Comparison of ENCODE assay signal across 8 worm cellular contexts in the genomic region with DNA sequence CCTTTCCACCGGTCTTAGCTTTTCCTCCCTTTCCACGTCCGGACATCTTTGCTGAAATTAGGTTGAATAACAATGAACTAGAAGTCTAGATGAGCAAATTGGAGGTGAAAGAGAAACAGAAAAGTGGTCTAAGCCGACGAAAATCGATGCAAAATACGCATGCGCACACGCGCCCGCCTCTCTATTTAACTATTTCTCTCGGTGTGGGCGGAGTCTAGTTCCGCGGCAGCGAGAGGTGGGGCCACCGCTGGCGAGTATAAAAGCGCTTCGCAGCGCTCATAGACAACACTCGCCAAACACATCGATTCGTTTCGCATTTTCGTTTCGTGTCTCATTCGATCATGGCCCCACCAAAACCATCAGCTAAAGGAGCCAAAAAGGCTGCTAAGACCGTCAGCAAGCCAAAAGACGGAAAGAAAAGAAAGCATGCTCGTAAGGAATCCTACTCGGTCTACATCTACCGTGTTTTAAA.
TF ChIP-seq lines count a peak whose summit lies in the region.

A gene (minus strand): TSS at position 51 of the 472 bp plus-strand sequence.
A gene (plus strand): TSS at position 299 of the 472 bp plus-strand sequence.

TF ChIP-seq in whole organism, L1 larva, 84 proteins besides CTCF, POLR2A, EP300 and RAD21 (continues in another document):
- TF ChIP-seq snpc-4 (tag; optimal IDR thresholded peaks at IDR 0.05; lab: Kevin White, UChicago) (peak; percentile 12), elt-2 (tag; optimal IDR thresholded peaks at IDR 0.05; lab: Kevin White, UChicago) (no peak), nhr-237 (tag; optimal IDR thresholded peaks at IDR 0.05; lab: Kevin White, UChicago) (no peak), ceh-88 (GFP tag; IDR thresholded peaks at IDR 0.05; lab: Robert Waterston, UW) (0 out of 2 replicates have a peak, but pooled peaks have one; percentile 10), nhr-85 (tag; lab: Kevin White, UChicago) (no peak), ztf-11 (tag; optimal IDR thresholded peaks at IDR 0.05; lab: Kevin White, UChicago) (peak in 1 of 2 experiments; percentile 43), nhr-19 (GFP tag; conservative IDR thresholded peaks at IDR 0.05; lab: Robert Waterston, UW) (peak; percentile 67), sup-37 (GFP tag; optimal IDR thresholded peaks at IDR 0.05; lab: Kevin White, UChicago) (peak; percentile 16), aly-2 (tag; optimal IDR thresholded peaks at IDR 0.05; lab: Kevin White, UChicago) (no peak), ceh-63 (GFP tag; optimal IDR thresholded peaks at IDR 0.05; lab: Kevin White, UChicago) (no peak), unc-98 (GFP tag; IDR thresholded peaks at IDR 0.05; lab: Robert Waterston, UW) (no peak)

TF ChIP-seq in whole organism, L2 larva, 48 proteins besides CTCF, POLR2A, EP300 and RAD21 (continues in another document):
- peak; percentile 48 for TF ChIP-seq fos-1 (tag; optimal IDR thresholded peaks at IDR 0.05; lab: Kevin White, UChicago)
- TF ChIP-seq blmp-1 (tag; optimal IDR thresholded peaks at IDR 0.05; lab: Kevin White, UChicago; ENCODE audit: insufficient read depth): no peak
- no peak for TF ChIP-seq mbf-1 (tag; optimal IDR thresholded peaks at IDR 0.05; lab: Kevin White, UChicago)
- TF ChIP-seq R02D3.7 (tag; optimal IDR thresholded peaks at IDR 0.05; lab: Kevin White, UChicago): no peak
- TF ChIP-seq C34F6.9 (tag; optimal IDR thresholded peaks at IDR 0.05; lab: Kevin White, UChicago): peak; percentile 74
- peak; percentile 53 for TF ChIP-seq gmeb-1 (tag; optimal IDR thresholded peaks at IDR 0.05; lab: Kevin White, UChicago)
- TF ChIP-seq lsy-2 (tag; optimal IDR thresholded peaks at IDR 0.05; lab: Kevin White, UChicago): peak; percentile 38 to 51
- TF ChIP-seq nhr-21 (tag; optimal IDR thresholded peaks at IDR 0.05; lab: Kevin White, UChicago): peak; percentile 11
- TF ChIP-seq nhr-6 (tag; optimal IDR thresholded peaks at IDR 0.05; lab: Kevin White, UChicago): no peak
- no peak for TF ChIP-seq nhr-11 (tag; optimal IDR thresholded peaks at IDR 0.05; lab: Kevin White, UChicago)
- TF ChIP-seq ZK546.5 (tag; optimal IDR thresholded peaks at IDR 0.05; lab: Kevin White, UChicago): no peak

TF ChIP-seq in whole organism, L3 larva, 47 proteins besides CTCF, POLR2A, EP300 and RAD21 (continues in another document):
- TF ChIP-seq aly-2 (tag; optimal IDR thresholded peaks at IDR 0.05; lab: Kevin White, UChicago): no peak
- TF ChIP-seq tbx-2 (tag; optimal IDR thresholded peaks at IDR 0.05; lab: Kevin White, UChicago): peak; percentile 16
- no peak for TF ChIP-seq nhr-28 (tag; optimal IDR thresholded peaks at IDR 0.05; lab: Kevin White, UChicago)
- TF ChIP-seq jun-1 (tag; optimal IDR thresholded peaks at IDR 0.05; lab: Kevin White, UChicago): peak; percentile 41
- TF ChIP-seq ceh-82 (tag; optimal IDR thresholded peaks at IDR 0.05; lab: Kevin White, UChicago): no peak
- TF ChIP-seq nfya-1 (tag; optimal IDR thresholded peaks at IDR 0.05; lab: Kevin White, UChicago; ENCODE audit: insufficient read depth): peak; percentile 69
- TF ChIP-seq ama-1 (optimal IDR thresholded peaks at IDR 0.05; lab: Kevin White, UChicago): peak; percentile 85
- no peak for TF ChIP-seq ceh-16 (tag; optimal IDR thresholded peaks at IDR 0.05; lab: Kevin White, UChicago)
- no peak for TF ChIP-seq mml-1 (tag; optimal IDR thresholded peaks at IDR 0.05; lab: Kevin White, UChicago)
- no peak for TF ChIP-seq elt-2 (tag; optimal IDR thresholded peaks at IDR 0.05; lab: Kevin White, UChicago)
- TF ChIP-seq zag-1 (tag; optimal IDR thresholded peaks at IDR 0.05; lab: Kevin White, UChicago): no peak

TF ChIP-seq in whole organism, L4 larva, 104 proteins besides CTCF, POLR2A, EP300 and RAD21 (continues in another document):
- TF ChIP-seq hmg-1.1 (GFP tag; IDR thresholded peaks at IDR 0.05; lab: Robert Waterston, UW): 0 out of 2 replicates have a peak, but pooled peaks have one; percentile 24
- no peak for TF ChIP-seq ZK546.5 (tag; optimal IDR thresholded peaks at IDR 0.05; lab: Kevin White, UChicago)
- no peak for TF ChIP-seq snpc-4 (tag; optimal IDR thresholded peaks at IDR 0.05; lab: Kevin White, UChicago)
- TF ChIP-seq unc-39 (tag; optimal IDR thresholded peaks at IDR 0.05; lab: Kevin White, UChicago): no peak
- peak; percentile 42 for TF ChIP-seq mes-2 (tag; optimal IDR thresholded peaks at IDR 0.05; lab: Kevin White, UChicago; ENCODE audit: poor library complexity, severe bottlenecking)
- no peak for TF ChIP-seq saeg-2 (GFP tag; IDR thresholded peaks at IDR 0.05; lab: Robert Waterston, UW)
- no peak for TF ChIP-seq zag-1 (tag; optimal IDR thresholded peaks at IDR 0.05; lab: Kevin White, UChicago)
- TF ChIP-seq ztf-11 (tag; optimal IDR thresholded peaks at IDR 0.05; lab: Kevin White, UChicago): no peak
- TF ChIP-seq hlh-30 (tag; optimal IDR thresholded peaks at IDR 0.05; lab: Kevin White, UChicago; ENCODE audit: insufficient read depth): peak; percentile 4
- TF ChIP-seq sdz-12 (GFP tag; optimal IDR thresholded peaks at IDR 0.05; lab: Kevin White, UChicago): no peak
- TF ChIP-seq fos-1 (tag; optimal IDR thresholded peaks at IDR 0.05; lab: Kevin White, UChicago): no peak

TF ChIP-seq in whole organism, late embryonic, 69 proteins besides CTCF, POLR2A, EP300 and RAD21:
- TF ChIP-seq ceh-31 (tag; optimal IDR thresholded peaks at IDR 0.05; lab: Kevin White, UChicago) (peak; percentile 11), ceh-22 (tag; optimal IDR thresholded peaks at IDR 0.05; lab: Kevin White, UChicago) (no peak), gmeb-2 (tag; optimal IDR thresholded peaks at IDR 0.05; lab: Kevin White, UChicago) (no peak), rnt-1 (tag; optimal IDR thresholded peaks at IDR 0.05; lab: Kevin White, UChicago) (peak; percentile 11), dve-1 (tag; optimal IDR thresholded peaks at IDR 0.05; lab: Kevin White, UChicago) (peak; percentile 6), fax-1 (tag; optimal IDR thresholded peaks at IDR 0.05; lab: Kevin White, UChicago) (no peak), nfya-1 (tag; optimal IDR thresholded peaks at IDR 0.05; lab: Kevin White, UChicago) (peak; percentile 39), lim-6 (tag; optimal IDR thresholded peaks at IDR 0.05; lab: Kevin White, UChicago) (no peak), ceh-48 (tag; optimal IDR thresholded peaks at IDR 0.05; lab: Kevin White, UChicago) (peak; percentile 56)
TF ChIP-seq in whole organism, late embryonic: peak in this region for 5.

TF ChIP-seq in whole organism, midembryonic, 9 proteins besides CTCF, POLR2A, EP300 and RAD21:
- TF ChIP-seq ztf-23 (GFP tag; IDR thresholded peaks at IDR 0.05; lab: Robert Waterston, UW) (no peak; the same call in 1 of the 2 replicates), tab-1 (GFP tag; IDR thresholded peaks at IDR 0.05; lab: Robert Waterston, UW) (no peak), ref-1 (GFP tag; conservative IDR thresholded peaks at IDR 0.05; lab: Robert Waterston, UW) (no peak), ztf-29 (GFP tag; IDR thresholded peaks at IDR 0.05; lab: Robert Waterston, UW) (0 out of 2 replicates have a peak, but pooled peaks have one; percentile 20), cog-1 (tag; optimal IDR thresholded peaks at IDR 0.05; lab: Kevin White, UChicago) (no peak), med-1 (GFP tag; optimal IDR thresholded peaks at IDR 0.05; lab: Kevin White, UChicago; ENCODE audit: insufficient read depth) (no peak), flt-1 (GFP tag; IDR thresholded peaks at IDR 0.05; lab: Robert Waterston, UW) (0 out of 2 replicates have a peak, but pooled peaks have one; percentile 9), klf-2 (GFP tag; conservative IDR thresholded peaks at IDR 0.05; lab: Robert Waterston, UW) (no peak), T22C8.4 (GFP tag; IDR thresholded peaks at IDR 0.05; lab: Robert Waterston, UW) (peak; percentile 46)

TF ChIP-seq in whole organism, mixed stage, embryonic, 35 proteins besides CTCF, POLR2A, EP300 and RAD21:
- no peak for TF ChIP-seq ceh-83 (GFP tag; optimal IDR thresholded peaks at IDR 0.05; lab: Kevin White, UChicago)
- TF ChIP-seq elt-1 (tag; optimal IDR thresholded peaks at IDR 0.05; lab: Kevin White, UChicago; ENCODE audit: borderline replicate concordance, insufficient read depth): no peak
- no peak for TF ChIP-seq sptf-1 (tag; optimal IDR thresholded peaks at IDR 0.05; lab: Kevin White, UChicago)
- TF ChIP-seq bed-3 (GFP tag; optimal IDR thresholded peaks at IDR 0.05; lab: Kevin White, UChicago): no peak
- TF ChIP-seq elt-3 (tag; optimal IDR thresholded peaks at IDR 0.05; lab: Kevin White, UChicago): no peak
- no peak for TF ChIP-seq ceh-43 (GFP tag; optimal IDR thresholded peaks at IDR 0.05; lab: Kevin White, UChicago)
- TF ChIP-seq mab-5 (tag; optimal IDR thresholded peaks at IDR 0.05; lab: Kevin White, UChicago): no peak
- TF ChIP-seq pha-4 (tag; optimal IDR thresholded peaks at IDR 0.05; lab: Kevin White, UChicago): peak; percentile 32
- TF ChIP-seq ces-1 (GFP tag; optimal IDR thresholded peaks at IDR 0.05; lab: Kevin White, UChicago): peak; percentile 26
- no peak for TF ChIP-seq blmp-1 (tag; optimal IDR thresholded peaks at IDR 0.05; lab: Kevin White, UChicago)
TF ChIP-seq in whole organism, mixed stage, embryonic: peak in this region for 2.

TF ChIP-seq in whole organism, young adult, 124 proteins besides CTCF, POLR2A, EP300 and RAD21 (continues in another document):
- TF ChIP-seq F52B5.7 (tag; optimal IDR thresholded peaks at IDR 0.05; lab: Kevin White, UChicago): peak; percentile 7
- no peak for TF ChIP-seq lsy-27 (tag; optimal IDR thresholded peaks at IDR 0.05; lab: Kevin White, UChicago; ENCODE audit: borderline replicate concordance, insufficient read depth)
- TF ChIP-seq rcor-1 (GFP tag; IDR thresholded peaks at IDR 0.05; lab: Robert Waterston, UW): no peak
- peak; percentile 24; the same call in 1 of the 2 replicates for TF ChIP-seq egl-44 (GFP tag; IDR thresholded peaks at IDR 0.05; lab: Robert Waterston, UW)
- TF ChIP-seq K12H6.12 (tag; optimal IDR thresholded peaks at IDR 0.05; lab: Kevin White, UChicago): peak; percentile 66
- peak; percentile 22 for TF ChIP-seq ZK185.1 (tag; optimal IDR thresholded peaks at IDR 0.05; lab: Kevin White, UChicago; ENCODE audit: poor library complexity, severe bottlenecking)
- no peak for TF ChIP-seq somi-1 (GFP tag; optimal IDR thresholded peaks at IDR 0.05; lab: Kevin White, UChicago)
- TF ChIP-seq nhr-80 (tag; optimal IDR thresholded peaks at IDR 0.05; lab: Kevin White, UChicago): peak; percentile 32
- TF ChIP-seq F23B12.7 (tag; optimal IDR thresholded peaks at IDR 0.05; lab: Kevin White, UChicago; ENCODE audit: insufficient read depth): no peak
- peak; percentile 85 for TF ChIP-seq ama-1 (optimal IDR thresholded peaks at IDR 0.05; lab: Kevin White, UChicago)
- TF ChIP-seq ama-1 (GFP tag; optimal IDR thresholded peaks at IDR 0.05; lab: Kevin White, UChicago): no peak
- peak; percentile 75 for TF ChIP-seq zfh-2 (GFP tag; conservative IDR thresholded peaks at IDR 0.05; lab: Robert Waterston, UW)
- no peak for TF ChIP-seq cebp-1 (GFP tag; IDR thresholded peaks at IDR 0.05; lab: Robert Waterston, UW)
- TF ChIP-seq cebp-1 (tag; optimal IDR thresholded peaks at IDR 0.05; lab: Kevin White, UChicago): peak; percentile 54
- TF ChIP-seq ceh-27 (GFP tag; optimal IDR thresholded peaks at IDR 0.05; lab: Kevin White, UChicago): peak; percentile 67
- no peak for TF ChIP-seq lag-1 (GFP tag; IDR thresholded peaks at IDR 0.05; lab: Robert Waterston, UW)
- peak; percentile 6 for TF ChIP-seq chd-7 (tag; optimal IDR thresholded peaks at IDR 0.05; lab: Kevin White, UChicago)
- no peak for TF ChIP-seq rec-8 (tag; optimal IDR thresholded peaks at IDR 0.05; lab: Kevin White, UChicago)
